Worm (Caenorhabditis elegans) whole organism, early embryonic: ENCODE data around the gene F53B1.8.

ENCODE experiments used
- B0310.2 ChIP-seq: sonication (generic microtip); optimal IDR thresholded peaks from 2 replicates; lab custom pipeline; 2016; ENCODE audit warnings: mild to moderate bottlenecking, missing genetic modification characterization, missing compliant biosample characterization
- F13C5.2 ChIP-seq: sonication (generic microtip); optimal IDR thresholded peaks from 2 replicates; lab custom pipeline; 2017; ENCODE audit warnings: mild to moderate bottlenecking, missing genetic modification characterization, inconsistent platforms, missing compliant biosample characterization
- aly-1 ChIP-seq: sonication (generic microtip); optimal IDR thresholded peaks from 2 replicates; lab custom pipeline; 2016; ENCODE audit warnings: missing genetic modification characterization, missing compliant biosample characterization
- ama-1 ChIP-seq: fragments of 150-350 bp; optimal IDR thresholded peaks from 2 replicates; lab custom pipeline; 2014
- ceh-13 ChIP-seq: fragments of 200-800 bp; sonication (Bioruptor generic); optimal IDR thresholded peaks from 2 replicates; lab custom pipeline; 2018; ENCODE audit warnings: mild to moderate bottlenecking, missing genetic modification characterization, missing compliant biosample characterization
- ceh-36 ChIP-seq: sonication (generic microtip); optimal IDR thresholded peaks from 2 replicates; lab custom pipeline; 2016; ENCODE audit warnings: missing genetic modification characterization, inconsistent platforms, missing compliant biosample characterization
- ets-7 ChIP-seq: sonication (generic microtip); optimal IDR thresholded peaks from 2 replicates; lab custom pipeline; 2016; ENCODE audit warnings: missing genotype, missing genetic modification characterization, missing compliant biosample characterization
- flt-1 ChIP-seq: fragments of 200-800 bp; sonication (Bioruptor generic); IDR thresholded peaks from 2 replicates; pipeline ENCODE4 v1.3.6; 2022; ENCODE audit warnings: missing genetic modification characterization, missing compliant biosample characterization
- hmbx-1 ChIP-seq: sonication (generic microtip); optimal IDR thresholded peaks from 2 replicates; lab custom pipeline; 2016; ENCODE audit warnings: mild to moderate bottlenecking, missing genetic modification characterization, missing compliant biosample characterization
- hmg-4 ChIP-seq: fragments of 200-800 bp; sonication (Bioruptor generic); optimal IDR thresholded peaks from 2 replicates; lab custom pipeline; 2018; ENCODE audit warnings: mild to moderate bottlenecking, missing genetic modification characterization, missing compliant biosample characterization
- hnd-1 ChIP-seq: sonication (generic microtip); optimal IDR thresholded peaks from 2 replicates; lab custom pipeline; 2016; ENCODE audit warnings: missing genetic modification characterization, missing compliant biosample characterization
- pes-1 ChIP-seq: fragments of 200-800 bp; sonication (Bioruptor generic); IDR thresholded peaks from 2 replicates; pipeline ENCODE4 v1.3.6; 2022; ENCODE audit warnings: missing genetic modification reagents, missing genetic modification characterization, missing compliant biosample characterization
- scrt-1 ChIP-seq: fragments of 200-800 bp; sonication (Bioruptor generic); IDR thresholded peaks from 2 replicates; pipeline ENCODE4 v1.3.6; 2022; ENCODE audit warnings: missing genetic modification characterization, missing compliant biosample characterization
- sea-1 ChIP-seq: fragments of 200-800 bp; sonication (Bioruptor generic); conservative IDR thresholded peaks from 2 replicates; pipeline ENCODE4 v1.3.6; 2022; ENCODE audit warnings: missing genetic modification characterization, missing compliant biosample characterization
- tbx-11 ChIP-seq: fragments of 200-800 bp; sonication (Bioruptor generic); IDR thresholded peaks from 2 replicates; pipeline ENCODE4 v1.3.6; 2022; ENCODE audit warnings: missing genetic modification characterization, missing compliant biosample characterization
- tbx-37 ChIP-seq: fragments of 200-800 bp; sonication (Bioruptor generic); conservative IDR thresholded peaks from 2 replicates; pipeline ENCODE4 v1.3.6; 2022; ENCODE audit warnings: missing genetic modification reagents, missing genetic modification characterization, missing compliant biosample characterization
- tra-4 ChIP-seq: sonication (generic microtip); optimal IDR thresholded peaks from 2 replicates; lab custom pipeline; 2017; ENCODE audit warnings: missing genetic modification characterization, missing compliant biosample characterization

F53B1.8 gene

DNA sequence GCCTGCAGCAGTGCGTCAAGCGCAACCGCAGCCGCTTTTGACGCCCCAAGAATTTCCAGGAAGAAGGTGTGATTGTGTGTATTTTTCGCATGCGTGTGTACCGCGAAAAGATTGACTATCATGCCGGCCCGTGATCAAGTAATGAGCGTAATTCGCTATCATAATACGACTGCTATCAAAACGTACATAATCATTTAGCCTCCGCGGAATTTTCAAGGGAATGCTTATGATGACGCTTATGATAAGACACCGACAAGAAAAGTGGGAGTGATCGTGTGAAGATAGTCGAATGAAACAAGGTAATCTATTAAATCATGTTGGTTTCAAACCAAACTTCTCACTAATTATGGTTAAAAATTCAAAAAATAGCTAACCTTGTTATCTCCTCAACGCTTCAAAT lies 27.8 kb upstream of the F53B1.8 start:
- no peak for TF ChIP-seq tbx-37 (GFP tag; lab: Robert Waterston, UW)
- no peak for TF ChIP-seq ets-7 (tag; lab: Kevin White, UChicago)
- no peak for TF ChIP-seq flt-1 (GFP tag; lab: Robert Waterston, UW)
- TF ChIP-seq tbx-11 (GFP tag; lab: Robert Waterston, UW): no peak
- no peak for TF ChIP-seq F13C5.2 (tag; lab: Kevin White, UChicago)
- no peak for TF ChIP-seq hnd-1 (tag; lab: Kevin White, UChicago)
- TF ChIP-seq hmg-4 (GFP tag; lab: Kevin White, UChicago): no peak
- no peak for TF ChIP-seq hmbx-1 (tag; lab: Kevin White, UChicago)

ce11 chrX:2153780-2154179 lies 23.7 kb upstream of the F53B1.8 start:
- TF ChIP-seq ceh-36 (tag; lab: Kevin White, UChicago) (no peak), pes-1 (no peak), sea-1 (GFP tag; lab: Robert Waterston, UW) (no peak), B0310.2 (tag; lab: Kevin White, UChicago) (no peak), scrt-1 (GFP tag; lab: Robert Waterston, UW) (no peak), aly-1 (tag; lab: Kevin White, UChicago) (no peak), ceh-13 (GFP tag; lab: Kevin White, UChicago) (no peak), tbx-11 (GFP tag; lab: Robert Waterston, UW) (no peak), hmg-4 (GFP tag; lab: Kevin White, UChicago) (no peak), tbx-37 (GFP tag; lab: Robert Waterston, UW) (no peak), hnd-1 (tag; lab: Kevin White, UChicago) (no peak), ama-1 (lab: Kevin White, UChicago) (no peak), hmbx-1 (tag; lab: Kevin White, UChicago) (no peak), ets-7 (tag; lab: Kevin White, UChicago) (no peak), flt-1 (GFP tag; lab: Robert Waterston, UW) (no peak), F13C5.2 (tag; lab: Kevin White, UChicago) (no peak)

ce11 chrX:2152062-2152461 lies 22.0 kb upstream of the F53B1.8 start:
- TF ChIP-seq scrt-1 (GFP tag; lab: Robert Waterston, UW) (no peak), ceh-36 (tag; lab: Kevin White, UChicago) (no peak), aly-1 (tag; lab: Kevin White, UChicago) (no peak), ama-1 (lab: Kevin White, UChicago) (no peak), tbx-37 (GFP tag; lab: Robert Waterston, UW) (no peak), F13C5.2 (tag; lab: Kevin White, UChicago) (no peak), ceh-13 (GFP tag; lab: Kevin White, UChicago) (no peak), hnd-1 (tag; lab: Kevin White, UChicago) (no peak), flt-1 (GFP tag; lab: Robert Waterston, UW) (no peak), hmg-4 (GFP tag; lab: Kevin White, UChicago) (no peak), ets-7 (tag; lab: Kevin White, UChicago) (no peak), tbx-11 (GFP tag; lab: Robert Waterston, UW) (no peak), hmbx-1 (tag; lab: Kevin White, UChicago) (no peak), tra-4 (no peak), pes-1 (no peak), sea-1 (GFP tag; lab: Robert Waterston, UW) (no peak), B0310.2 (tag; lab: Kevin White, UChicago) (no peak)

DNA sequence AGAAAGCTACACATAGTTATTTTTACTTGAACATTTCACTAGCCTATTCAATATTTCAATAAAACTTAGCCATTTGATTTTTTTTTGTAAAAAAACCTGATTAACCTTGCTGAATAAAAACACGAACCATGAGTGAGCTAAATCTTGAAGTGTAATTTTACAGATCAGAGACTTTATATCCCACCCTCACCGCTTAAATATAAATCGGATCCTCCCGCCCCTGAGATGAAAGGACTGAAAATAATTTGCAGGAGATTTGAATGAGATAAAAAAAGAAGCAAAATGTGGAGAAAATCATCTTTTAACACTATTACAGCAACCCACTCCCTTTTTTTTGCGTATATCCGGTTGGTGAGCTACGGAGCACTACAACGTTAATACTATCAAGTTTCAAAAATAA lies 20.0 kb upstream of the F53B1.8 start, which contains the start of gene npax-2:
TSS of gene npax-2 (minus strand) at position 101 of the 400 bp plus-strand sequence.
- no peak for TF ChIP-seq ama-1 (lab: Kevin White, UChicago)
- no peak for TF ChIP-seq ets-7 (tag; lab: Kevin White, UChicago)
- TF ChIP-seq tbx-11 (GFP tag; lab: Robert Waterston, UW): no peak
- no peak for TF ChIP-seq B0310.2 (tag; lab: Kevin White, UChicago)
- no peak for TF ChIP-seq hmbx-1 (tag; lab: Kevin White, UChicago)
- no peak for TF ChIP-seq pes-1
- TF ChIP-seq aly-1 (tag; lab: Kevin White, UChicago): no peak
- no peak for TF ChIP-seq sea-1 (GFP tag; lab: Robert Waterston, UW)
- TF ChIP-seq tra-4: no peak
- TF ChIP-seq hmg-4 (GFP tag; lab: Kevin White, UChicago): no peak
- TF ChIP-seq F13C5.2 (tag; lab: Kevin White, UChicago): no peak
- TF ChIP-seq ceh-36 (tag; lab: Kevin White, UChicago): no peak
- no peak for TF ChIP-seq flt-1 (GFP tag; lab: Robert Waterston, UW)
- no peak for TF ChIP-seq ceh-13 (GFP tag; lab: Kevin White, UChicago)
- no peak for TF ChIP-seq tbx-37 (GFP tag; lab: Robert Waterston, UW)
- TF ChIP-seq scrt-1 (GFP tag; lab: Robert Waterston, UW): no peak
- TF ChIP-seq hnd-1 (tag; lab: Kevin White, UChicago): no peak

ce11 chrX:2145629-2146028 lies 15.6 kb upstream of the F53B1.8 start, which contains the start of gene dpy-3:
TSS of gene dpy-3 (minus strand) at chrX:2145647.
- TF ChIP-seq ama-1 (lab: Kevin White, UChicago) (no peak), sea-1 (GFP tag; lab: Robert Waterston, UW) (no peak), scrt-1 (GFP tag; lab: Robert Waterston, UW) (no peak), flt-1 (GFP tag; lab: Robert Waterston, UW) (no peak), aly-1 (tag; lab: Kevin White, UChicago) (no peak), hmbx-1 (tag; lab: Kevin White, UChicago) (no peak), ceh-36 (tag; lab: Kevin White, UChicago) (no peak), hmg-4 (GFP tag; lab: Kevin White, UChicago) (no peak), ets-7 (tag; lab: Kevin White, UChicago) (no peak), ceh-13 (GFP tag; lab: Kevin White, UChicago) (no peak), hnd-1 (tag; lab: Kevin White, UChicago) (no peak), tra-4 (no peak), F13C5.2 (tag; lab: Kevin White, UChicago) (no peak), pes-1 (no peak)

- TF ChIP-seq ceh-13 (GFP tag; lab: Kevin White, UChicago) (no peak), flt-1 (GFP tag; lab: Robert Waterston, UW) (no peak), tbx-37 (GFP tag; lab: Robert Waterston, UW) (no peak), B0310.2 (tag; lab: Kevin White, UChicago) (no peak), hnd-1 (tag; lab: Kevin White, UChicago) (no peak), scrt-1 (GFP tag; lab: Robert Waterston, UW) (no peak), tra-4 (no peak), pes-1 (no peak)
These were observed 14.8 kb upstream of the F53B1.8 start for ce11 chrX:2144875-2145274.
